Fruit fly (Drosophila melanogaster) whole organism, wandering third instar larva: Measurements from ENCODE around the gene CG31337.

Experiments used
- CG32264 ChIP-seq: fragments of 200-800 bp; sonication (Bioruptor generic); optimal IDR thresholded peaks from 2 replicates; lab custom pipeline; 2016; ENCODE audit warnings: missing biosample characterization, missing genetic modification characterization
- Dfd ChIP-seq: fragments of >200 bp; optimal IDR thresholded peaks from 2 replicates; lab custom pipeline; 2017; ENCODE audit warnings: missing biosample characterization, missing genetic modification characterization
- Dif ChIP-seq: fragments of 200-275, 200-300 bp; sonication (Bioruptor generic); optimal IDR thresholded peaks from 2 replicates; lab custom pipeline; 2018; ENCODE audit warnings: missing biosample characterization, missing genetic modification characterization; ENCODE audit not compliant: partially characterized antibody
- Hr78 ChIP-seq: fragments of >200 bp; optimal IDR thresholded peaks from 2 replicates; lab custom pipeline; 2017; ENCODE audit warnings: missing biosample characterization, missing genetic modification characterization
- dsf ChIP-seq: sonication (Bioruptor generic); optimal IDR thresholded peaks from 2 replicates; lab custom pipeline; 2016; ENCODE audit warnings: missing biosample characterization, missing genetic modification characterization, borderline replicate concordance
- h ChIP-seq: fragments of 200-800 bp; sonication (Bioruptor generic); optimal IDR thresholded peaks from 3 replicates; lab custom pipeline; 2016; ENCODE audit warnings: missing biosample characterization, mild to moderate bottlenecking, missing genetic modification characterization
- lola ChIP-seq: fragments of >200 bp; optimal IDR thresholded peaks from 2 replicates; lab custom pipeline; 2017; ENCODE audit warnings: missing biosample characterization, missing genetic modification characterization
- pan ChIP-seq: fragments of >200 bp; optimal IDR thresholded peaks from 2 replicates; lab custom pipeline; 2017
- rgr ChIP-seq: fragments of 200-800 bp; sonication (Bioruptor generic); optimal IDR thresholded peaks from 3 replicates; lab custom pipeline; 2016; ENCODE audit warnings: missing biosample characterization, mild to moderate bottlenecking, missing genetic modification characterization
- sage ChIP-seq: fragments of 200-800 bp; sonication (Bioruptor generic); optimal IDR thresholded peaks from 2 replicates; lab custom pipeline; 2016; ENCODE audit warnings: missing biosample characterization, mild to moderate bottlenecking, missing genetic modification characterization
- tai ChIP-seq: sonication (Bioruptor generic); optimal IDR thresholded peaks from 2 replicates; lab custom pipeline; 2016; ENCODE audit warnings: missing biosample characterization, missing genetic modification characterization
- usp ChIP-seq: fragments of >200 bp; optimal IDR thresholded peaks from 2 replicates; lab custom pipeline; 2017; ENCODE audit warnings: missing biosample characterization, missing genetic modification characterization

DNA sequence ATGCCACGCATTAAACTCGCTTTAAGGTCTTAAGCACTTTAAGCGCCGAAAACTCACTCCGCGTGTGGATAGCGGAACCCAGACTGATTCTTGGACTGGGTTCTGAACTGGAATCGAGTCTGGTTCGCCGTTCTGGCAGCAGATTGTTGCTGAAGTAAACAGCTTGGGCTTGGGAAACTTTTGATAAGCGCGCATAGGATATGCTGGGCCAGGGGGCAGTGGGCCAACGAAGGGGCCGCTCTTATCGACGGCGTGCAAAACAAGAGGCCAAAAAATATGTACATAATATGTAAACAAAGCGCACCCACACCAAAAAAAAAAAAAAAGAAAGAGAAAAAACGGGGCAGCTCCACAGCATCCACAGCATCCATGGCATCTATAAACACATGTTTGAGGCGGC lies at the start of gene CG31337:
- TF ChIP-seq sage (GFP tag; lab: Kevin White, UChicago) = no peak
- TF ChIP-seq Hr78 (GFP tag; lab: Kevin White, UChicago) = no peak
- no peak for TF ChIP-seq usp (GFP tag; lab: Kevin White, UChicago)
- no peak for TF ChIP-seq Dif (GFP tag; lab: Kevin White, UChicago)
- no peak for TF ChIP-seq CG32264
- no peak for TF ChIP-seq Dfd (GFP tag; lab: Kevin White, UChicago)
- no peak for TF ChIP-seq dsf (GFP tag; lab: Kevin White, UChicago)
- no peak for TF ChIP-seq lola
- no peak for TF ChIP-seq h
- no peak for TF ChIP-seq tai (GFP tag; lab: Kevin White, UChicago)
- TF ChIP-seq pan (lab: Kevin White, UChicago) = no peak
- TF ChIP-seq rgr (GFP tag; lab: Kevin White, UChicago) = no peak
